Fruit fly (Drosophila melanogaster) whole organism, embryonic: Measurements from ENCODE around the gene CG46458.

Experiments
- Abd-B ChIP-seq: fragments of 200-800 bp; sonication (Bioruptor generic); optimal IDR thresholded peaks from 2 replicates; lab custom pipeline; 2018; ENCODE audit warnings: missing biosample characterization, mild to moderate bottlenecking, missing genetic modification characterization, moderate library complexity
- Antp ChIP-seq: fragments of 200-800 bp; sonication (Bioruptor generic); optimal IDR thresholded peaks from 3 replicates; lab custom pipeline; 2016; ENCODE audit warnings: missing biosample characterization, missing genetic modification characterization
- CG10321 ChIP-seq: fragments of 200-800 bp; sonication (Bioruptor generic); IDR thresholded peaks from 2 replicates; pipeline ENCODE4 v1.3.6; 2022; ENCODE audit warnings: missing biosample characterization, missing genetic modification characterization
- CG10543 ChIP-seq: fragments of 200-800 bp; sonication (Bioruptor generic); optimal IDR thresholded peaks from 3 replicates; lab custom pipeline; 2017; ENCODE audit warnings: missing biosample characterization, mild to moderate bottlenecking, missing genetic modification characterization, moderate library complexity
- CG10959 ChIP-seq: fragments of 200-800 bp; sonication (Bioruptor generic); IDR thresholded peaks from 2 replicates; pipeline ENCODE4 v1.3.6; 2022; ENCODE audit warnings: missing biosample characterization, missing genetic modification characterization
- CG13287 ChIP-seq: fragments of 200-800 bp; sonication (Bioruptor generic); IDR thresholded peaks from 2 replicates; pipeline ENCODE4 v1.3.6; 2022; ENCODE audit warnings: missing biosample characterization, missing genetic modification characterization; ENCODE audit not compliant: partially characterized antibody
- CG14965 ChIP-seq: fragments of 200-800 bp; sonication (Bioruptor generic); optimal IDR thresholded peaks from 2 replicates; lab custom pipeline; 2016; ENCODE audit warnings: missing biosample characterization, missing genetic modification characterization, borderline replicate concordance
- CG15479 ChIP-seq: fragments of 200-800 bp; sonication (Bioruptor generic); optimal IDR thresholded peaks from 3 replicates; lab custom pipeline; 2019; ENCODE audit warnings: missing biosample characterization, mild to moderate bottlenecking, missing genetic modification characterization, moderate library complexity
- CG1832 ChIP-seq: fragments of 200-800 bp; sonication (Bioruptor generic); optimal IDR thresholded peaks from 2 replicates; lab custom pipeline; 2017; ENCODE audit warnings: missing biosample characterization, mild to moderate bottlenecking, missing genetic modification characterization, inconsistent platforms
- CG18476 ChIP-seq: fragments of 200-800 bp; sonication (Bioruptor generic); optimal IDR thresholded peaks from 2 replicates; lab custom pipeline; 2016; ENCODE audit warnings: missing biosample characterization, mild to moderate bottlenecking, missing genetic modification characterization
- CG2202 ChIP-seq: fragments of 200-800 bp; sonication (Bioruptor generic); optimal IDR thresholded peaks from 2 replicates; lab custom pipeline; 2018; ENCODE audit warnings: missing biosample characterization, mild to moderate bottlenecking, missing genetic modification characterization
- CG30403 ChIP-seq: fragments of 200-800 bp; sonication (Bioruptor generic); optimal IDR thresholded peaks from 3 replicates; lab custom pipeline; 2016; ENCODE audit warnings: missing biosample characterization, missing genetic modification characterization
- CG31365 ChIP-seq: fragments of 200-800 bp; sonication (Bioruptor generic); optimal IDR thresholded peaks from 2 replicates; lab custom pipeline; 2018; ENCODE audit warnings: missing biosample characterization, mild to moderate bottlenecking, missing genetic modification characterization
- CG32767 ChIP-seq: fragments of 200-800 bp; sonication (Bioruptor generic); IDR thresholded peaks from 2 replicates; pipeline ENCODE4 v1.3.6; 2022; ENCODE audit warnings: missing biosample characterization, missing genetic modification characterization
- CG34224 ChIP-seq: fragments of 200-800 bp; sonication (Bioruptor generic); IDR thresholded peaks from 3 replicates; pipeline ENCODE4 v1.3.6; 2022; ENCODE audit warnings: missing biosample characterization, missing genetic modification characterization; ENCODE audit not compliant: partially characterized antibody
- CG4328 ChIP-seq: fragments of 200-800 bp; sonication (Bioruptor generic); optimal IDR thresholded peaks from 3 replicates; lab custom pipeline; 2017; ENCODE audit warnings: missing biosample characterization, missing genetic modification reagents, missing genetic modification characterization
- CG8290 ChIP-seq, 3 experiments: fragments of 200-800 bp; sonication (Bioruptor generic); optimal IDR thresholded peaks; 2 replicates each; lab custom pipeline; 2016 to 2019; ENCODE audit warnings: missing biosample characterization in 3 of 3, missing genetic modification characterization in 3 of 3, mild to moderate bottlenecking in 2 of 3, moderate library complexity in 1 of 3
- D ChIP-seq, 2 experiments: fragments of 200-800 bp in 1 of 2; fragments of >200 bp in 1 of 2; sonication (Bioruptor generic) in 1 of 2; optimal IDR thresholded peaks; 2 replicates in 1 of 2; 3 replicates in 1 of 2; lab custom pipeline; 2017; ENCODE audit warnings: mild to moderate bottlenecking in 1 of 2, missing biosample characterization in 1 of 2, missing genetic modification characterization in 1 of 2, missing genetic modification reagents in 1 of 2
- Doc2 ChIP-seq: fragments of 200-800 bp; sonication (Bioruptor generic); IDR thresholded peaks from 2 replicates; pipeline ENCODE4 v1.3.6; 2022; ENCODE audit warnings: missing biosample characterization, missing genetic modification characterization
- Doc3 ChIP-seq: fragments of 200-800 bp; sonication (Bioruptor generic); IDR thresholded peaks from 3 replicates; pipeline ENCODE4 v1.3.6; 2022; ENCODE audit warnings: missing biosample characterization, missing genetic modification characterization; ENCODE audit not compliant: partially characterized antibody
- Ets65A ChIP-seq: fragments of 200-800 bp; sonication (Bioruptor generic); peaks from one replicate; lab custom pipeline; 2016; ENCODE audit warnings: missing biosample characterization, missing genetic modification characterization
- HLHmδ ChIP-seq: fragments of 200-800 bp; sonication (Bioruptor generic); optimal IDR thresholded peaks from 2 replicates; lab custom pipeline; 2018; ENCODE audit warnings: missing biosample characterization, mild to moderate bottlenecking, missing genetic modification characterization, moderate library complexity
- NC2α ChIP-seq: fragments of 200-800 bp; sonication (Bioruptor generic); optimal IDR thresholded peaks from 2 replicates; lab custom pipeline; 2016; ENCODE audit warnings: missing biosample characterization, missing genetic modification characterization
- Nf-YA ChIP-seq: fragments of 200-800 bp; sonication (Bioruptor generic); IDR thresholded peaks from 2 replicates; pipeline ENCODE4 v1.3.6; 2022; ENCODE audit warnings: missing biosample characterization, missing genetic modification characterization
- Nf-YB ChIP-seq: fragments of 200-800 bp; sonication (Bioruptor generic); optimal IDR thresholded peaks from 3 replicates; lab custom pipeline; 2019; ENCODE audit warnings: missing biosample characterization, mild to moderate bottlenecking, missing genetic modification characterization, moderate library complexity
- Nf-YC ChIP-seq: fragments of 200-800 bp; optimal IDR thresholded peaks from 3 replicates; lab custom pipeline; 2019; ENCODE audit warnings: missing biosample characterization, mild to moderate bottlenecking, missing genetic modification characterization, moderate library complexity
- Side ChIP-seq: fragments of 200-800 bp; sonication (Bioruptor generic); optimal IDR thresholded peaks from 2 replicates; lab custom pipeline; 2016; ENCODE audit warnings: missing biosample characterization, missing genetic modification characterization
- abd-A ChIP-seq: fragments of 200-800 bp; sonication (Bioruptor generic); optimal IDR thresholded peaks from 3 replicates; lab custom pipeline; 2019; ENCODE audit warnings: missing biosample characterization, mild to moderate bottlenecking, missing genetic modification characterization, moderate library complexity
- bab2 ChIP-seq: fragments of 200-800 bp; sonication (Bioruptor generic); optimal IDR thresholded peaks from 2 replicates; lab custom pipeline; 2016; ENCODE audit warnings: missing biosample characterization, missing genetic modification characterization
- bsh ChIP-seq, 2 experiments: fragments of 200-800 bp; sonication (Bioruptor generic); optimal IDR thresholded peaks; 2 replicates each; lab custom pipeline; 2017 to 2018; ENCODE audit warnings: mild to moderate bottlenecking in 2 of 2, missing biosample characterization in 2 of 2, missing genetic modification characterization in 2 of 2, moderate library complexity in 1 of 2
- cad ChIP-seq: fragments of >200 bp; optimal IDR thresholded peaks from 2 replicates; lab custom pipeline; 2017; ENCODE audit warnings: missing biosample characterization, missing genetic modification characterization
- cg ChIP-seq: fragments of 200-800 bp; sonication (Bioruptor generic); optimal IDR thresholded peaks from 3 replicates; lab custom pipeline; 2019; ENCODE audit warnings: missing biosample characterization, mild to moderate bottlenecking, missing genetic modification characterization, moderate library complexity
- chm ChIP-seq: fragments of 200-800 bp; sonication (Bioruptor generic); IDR thresholded peaks from 2 replicates; pipeline ENCODE4 v1.3.6; 2022; ENCODE audit warnings: missing biosample characterization, missing genetic modification characterization
- ewg ChIP-seq: fragments of 200-800 bp; sonication (Bioruptor generic); optimal IDR thresholded peaks from 3 replicates; lab custom pipeline; 2017; ENCODE audit warnings: mild to moderate bottlenecking, missing biosample characterization, missing genetic modification reagents, missing genetic modification characterization
- maf-S ChIP-seq: fragments of 200-800 bp; sonication (Bioruptor generic); optimal IDR thresholded peaks from 2 replicates; lab custom pipeline; 2016; ENCODE audit warnings: missing biosample characterization, missing genetic modification characterization
- oc ChIP-seq: fragments of 200-800 bp; sonication (Bioruptor generic); optimal IDR thresholded peaks from 2 replicates; lab custom pipeline; 2018; ENCODE audit warnings: missing biosample characterization, mild to moderate bottlenecking, missing genetic modification characterization, moderate library complexity
- onecut ChIP-seq: fragments of 200-800 bp; sonication (Bioruptor generic); IDR thresholded peaks from 2 replicates; pipeline ENCODE4 v1.3.6; 2022; ENCODE audit warnings: missing biosample characterization, missing genetic modification characterization
- ranshi ChIP-seq: fragments of 200-800 bp; sonication (Bioruptor generic); IDR thresholded peaks from 2 replicates; pipeline ENCODE4 v1.3.6; 2022; ENCODE audit warnings: missing biosample characterization, missing genetic modification characterization
- sc ChIP-seq, 3 experiments: fragments of >200 bp in 2 of 3; fragments of 200-800 bp in 1 of 3; sonication (Bioruptor generic) in 1 of 3; optimal IDR thresholded peaks; 2 replicates in 2 of 3; 3 replicates in 1 of 3; lab custom pipeline; 2017; ENCODE audit warnings: mild to moderate bottlenecking in 1 of 3, missing biosample characterization in 1 of 3, missing genetic modification characterization in 1 of 3, missing genetic modification reagents in 1 of 3
- sens ChIP-seq: fragments of 200-800 bp; sonication (Bioruptor generic); peaks from one replicate; lab custom pipeline; 2016; ENCODE audit warnings: missing biosample characterization, missing genetic modification characterization
- sim ChIP-seq: fragments of 200-800 bp; sonication (Bioruptor generic); IDR thresholded peaks from 2 replicates; pipeline ENCODE4 v1.3.6; 2022; ENCODE audit warnings: missing biosample characterization, missing genetic modification characterization
- trh ChIP-seq: fragments of 200-800 bp; sonication (Bioruptor generic); optimal IDR thresholded peaks from 2 replicates; lab custom pipeline; 2016; ENCODE audit warnings: missing biosample characterization, missing genetic modification characterization
- zen ChIP-seq: fragments of 200-800 bp; sonication (Bioruptor generic); optimal IDR thresholded peaks from 3 replicates; lab custom pipeline; 2018; ENCODE audit warnings: missing biosample characterization, mild to moderate bottlenecking, missing genetic modification characterization, moderate library complexity

The CG46458 gene

DNA sequence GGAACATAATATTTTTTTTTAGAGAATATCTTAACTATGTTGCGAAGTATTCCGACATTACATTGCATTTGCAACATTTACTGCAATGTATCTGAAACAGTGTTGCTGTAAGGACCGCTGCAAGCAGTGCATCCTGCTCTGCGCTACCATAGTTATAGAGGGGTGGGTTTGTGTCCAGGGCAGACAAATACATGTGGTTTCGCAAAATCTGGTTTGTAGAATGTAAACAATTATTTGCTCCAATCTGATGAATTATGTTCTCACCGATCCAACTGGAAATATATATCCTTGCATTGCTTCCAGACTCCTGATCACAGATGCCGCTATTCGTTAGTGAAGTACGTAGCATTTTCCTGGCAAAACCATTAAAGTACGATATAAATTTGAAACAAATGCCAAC is 103.9 kb downstream of the CG46458 start (continued):
- peak; percentile 48 for TF ChIP-seq sens (GFP tag; lab: Kevin White, UChicago)
- TF ChIP-seq cad (GFP tag; lab: Kevin White, UChicago) = peak; percentile 26
- TF ChIP-seq CG15479 (GFP tag; lab: Kevin White, UChicago) = peak; percentile 47
- TF ChIP-seq CG14965 (GFP tag; lab: Kevin White, UChicago) = peak; percentile 97

DNA sequence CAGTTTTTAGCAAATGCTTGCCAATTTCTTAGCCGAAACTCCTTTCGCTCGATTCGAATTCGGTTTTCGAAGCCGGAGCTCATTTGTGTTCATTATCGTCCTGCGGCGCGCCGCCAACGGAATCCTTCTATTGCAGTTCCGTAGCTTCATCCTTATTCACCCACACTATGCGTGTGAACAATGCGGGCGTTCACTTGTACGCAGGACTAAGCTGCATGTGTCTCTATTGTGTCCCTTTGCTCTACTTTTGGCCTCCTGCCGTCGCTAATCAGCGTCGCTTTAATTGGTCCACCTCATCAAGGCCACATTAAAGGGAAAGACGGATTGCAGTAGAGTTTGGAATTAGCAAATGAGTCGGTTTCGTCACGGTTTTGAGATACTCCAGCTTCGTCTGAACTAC is 104.5 kb downstream of the CG46458 start:
- peak; percentile 59 for TF ChIP-seq zen (tag; lab: Kevin White, UChicago)
- peak; percentile 76 for TF ChIP-seq Ets65A (GFP tag; lab: Kevin White, UChicago)
- no peak for TF ChIP-seq bsh (GFP tag; optimal IDR thresholded peaks at IDR 0.05; lab: Kevin White, UChicago)
- no peak for TF ChIP-seq CG31365 (tag; lab: Kevin White, UChicago)
- TF ChIP-seq sim (GFP tag; lab: Robert Waterston, UW) = no peak

DNA sequence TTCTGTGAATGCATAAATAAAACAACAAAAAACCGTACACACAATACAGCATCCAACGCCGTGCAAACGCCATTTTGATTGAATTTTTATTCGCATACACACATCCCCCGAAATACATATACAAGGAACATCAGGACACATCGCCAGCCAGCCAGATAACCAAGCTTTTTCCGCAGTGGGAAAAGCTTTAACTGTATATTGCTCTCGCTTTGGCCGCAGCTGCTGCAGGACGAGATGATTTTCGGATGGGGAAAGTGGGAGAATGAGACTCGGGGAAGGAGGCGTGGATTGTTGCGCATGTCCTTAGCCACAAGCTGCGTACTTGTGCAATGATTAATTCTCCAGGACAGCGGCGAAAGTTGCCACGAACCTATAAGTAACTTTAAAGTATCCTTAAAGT is 105.2 kb downstream of the CG46458 start:
- TF ChIP-seq ewg (GFP tag; lab: Kevin White, UChicago) (peak; percentile 78), CG10543 (GFP tag; lab: Kevin White, UChicago) (no peak), Ets65A (GFP tag; lab: Kevin White, UChicago) (peak; percentile 70), trh (no peak), onecut (no peak), Nf-YC (tag; lab: Kevin White, UChicago) (peak; percentile 78), CG10321 (GFP tag; lab: Robert Waterston, UW) (peak; percentile 80), CG2202 (no peak), ranshi (GFP tag; lab: Robert Waterston, UW) (no peak), CG30403 (GFP tag; lab: Kevin White, UChicago) (no peak), CG4328 (no peak), oc (no peak), CG32767 (GFP tag; lab: Robert Waterston, UW) (no peak), CG8290 (GFP tag; optimal IDR thresholded peaks at IDR 0.05; lab: Kevin White, UChicago) (no peak), CG8290 (tag; optimal IDR thresholded peaks at IDR 0.05; lab: Kevin White, UChicago) (no peak), Nf-YB (GFP tag; lab: Kevin White, UChicago) (peak; percentile 81)

dm6 chr3R:6849866-6850265 is 108.3 kb downstream of the CG46458 start, which contains the start of gene Scr:
Gene Scr (minus strand): TSS chr3R:6849981.
- TF ChIP-seq ewg (GFP tag; lab: Kevin White, UChicago) (peak; percentile 89), cg (GFP tag; lab: Kevin White, UChicago) (peak; percentile 88), CG13287 (GFP tag; lab: Robert Waterston, UW) (peak; percentile 19; the same call in 1 of the 2 replicates), Antp (GFP tag; lab: Kevin White, UChicago) (peak; percentile 31), Nf-YB (GFP tag; lab: Kevin White, UChicago) (peak; percentile 97), CG32767 (GFP tag; lab: Robert Waterston, UW) (peak; percentile 29; the same call in 1 of the 2 replicates), Abd-B (peak; percentile 28), abd-A (tag; lab: Kevin White, UChicago) (peak; percentile 79), HLHmδ (GFP tag; lab: Kevin White, UChicago) (peak; percentile 2), Doc3 (no peak), CG1832 (peak; percentile 94), CG18476 (peak; percentile 35), Side (GFP tag; lab: Kevin White, UChicago) (no peak), Nf-YA (peak; percentile 86), Nf-YC (tag; lab: Kevin White, UChicago) (peak; percentile 98), CG10959 (GFP tag; lab: Robert Waterston, UW) (no peak), NC2α (GFP tag; lab: Kevin White, UChicago) (no peak), CG34224 (peak; percentile 52; the same call in 1 of the 3 replicates), sens (GFP tag; lab: Kevin White, UChicago) (peak; percentile 70), bab2 (GFP tag; lab: Kevin White, UChicago) (no peak), CG10321 (GFP tag; lab: Robert Waterston, UW) (peak; percentile 94), cad (GFP tag; lab: Kevin White, UChicago) (peak; percentile 91), sc (optimal IDR thresholded peaks at IDR 0.05; lab: Kevin White, UChicago) (no peak), sc (GFP tag; optimal IDR thresholded peaks at IDR 0.05; lab: Kevin White, UChicago) (no peak), chm (GFP tag; lab: Robert Waterston, UW) (peak; percentile 59; the same call in 1 of the 2 replicates), Doc2 (no peak), D (optimal IDR thresholded peaks at IDR 0.05; lab: Kevin White, UChicago) (peak; percentile 63), D (GFP tag; optimal IDR thresholded peaks at IDR 0.05; lab: Kevin White, UChicago) (no peak), maf-S (no peak)
